Fruit fly (Drosophila melanogaster) whole organism, embryonic: ENCODE data around the gene anox.

ENCODE experiments used
- CG10959 ChIP-seq: fragments of 200-800 bp; sonication (Bioruptor generic); IDR thresholded peaks from 2 replicates; pipeline ENCODE4 v1.3.6; 2022; ENCODE audit warnings: missing biosample characterization, missing genetic modification characterization
- CG17186 ChIP-seq: fragments of 200-800 bp; sonication (Bioruptor generic); optimal IDR thresholded peaks from 3 replicates; lab custom pipeline; 2017; ENCODE audit warnings: missing biosample characterization, missing genetic modification reagents, missing genetic modification characterization
- CG34376 ChIP-seq: fragments of 200-800 bp; sonication (Bioruptor generic); optimal IDR thresholded peaks from 2 replicates; lab custom pipeline; 2018; ENCODE audit warnings: missing biosample characterization, mild to moderate bottlenecking, missing genetic modification characterization
- CG6683 ChIP-seq: fragments of 200-800 bp; sonication (Bioruptor generic); optimal IDR thresholded peaks from 2 replicates; lab custom pipeline; 2017; ENCODE audit warnings: missing biosample characterization, mild to moderate bottlenecking, missing genetic modification characterization, missing genetic modification reagents
- Hsf ChIP-seq: fragments of 200-800 bp; sonication (Bioruptor generic); optimal IDR thresholded peaks from 3 replicates; lab custom pipeline; 2016; ENCODE audit warnings: missing biosample characterization, missing genetic modification characterization
- jigr1 ChIP-seq: fragments of 200-800 bp; sonication (Bioruptor generic); IDR thresholded peaks from 3 replicates; pipeline ENCODE4 v1.3.6; 2022; ENCODE audit warnings: missing biosample characterization, missing genetic modification characterization
- p53 ChIP-seq: fragments of 200-800 bp; sonication (Bioruptor generic); optimal IDR thresholded peaks from 2 replicates; lab custom pipeline; 2016; ENCODE audit warnings: missing biosample characterization, missing genetic modification characterization
- pros ChIP-seq: fragments of 200-800 bp; sonication (Bioruptor generic); optimal IDR thresholded peaks from 3 replicates; lab custom pipeline; 2019; ENCODE audit warnings: missing biosample characterization, mild to moderate bottlenecking, missing genetic modification characterization, moderate library complexity
- sob ChIP-seq: fragments of 200-800 bp; sonication (Bioruptor generic); IDR thresholded peaks from 2 replicates; pipeline ENCODE4 v1.3.6; 2022; ENCODE audit warnings: missing biosample characterization, missing genetic modification characterization
- ttk ChIP-seq: fragments of 200-800 bp; sonication (Bioruptor generic); IDR thresholded peaks from 2 replicates; pipeline ENCODE4 v2.1.2; 2022; ENCODE audit warnings: missing biosample characterization, missing genetic modification characterization

DNA sequence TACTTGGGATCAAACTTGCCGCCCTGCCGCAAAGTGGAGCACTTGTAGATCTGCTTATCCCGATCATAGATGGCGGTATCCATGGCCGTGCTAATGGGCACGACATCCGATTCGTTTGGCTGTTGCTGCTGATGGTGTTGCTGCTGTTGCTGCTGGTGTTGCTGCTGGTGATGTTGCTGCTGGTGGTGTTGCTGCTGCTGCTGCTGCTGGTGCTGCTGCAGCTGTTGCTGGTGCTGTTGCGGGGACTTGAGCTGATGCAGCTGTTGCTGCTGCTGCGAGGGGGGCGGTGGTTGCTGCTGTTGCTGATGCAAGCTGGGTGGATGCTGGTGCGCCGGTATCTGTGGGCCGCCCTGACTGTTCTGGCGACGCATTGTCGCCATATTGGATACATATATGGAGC is 14.0 kb upstream of the anox start:
- no peak for TF ChIP-seq p53 (GFP tag; lab: Kevin White, UChicago)
- no peak for TF ChIP-seq ttk
- TF ChIP-seq CG17186 = no peak
- no peak for TF ChIP-seq CG10959 (GFP tag; lab: Robert Waterston, UW)
- no peak for TF ChIP-seq Hsf
- no peak for TF ChIP-seq sob (GFP tag; lab: Robert Waterston, UW)
- TF ChIP-seq jigr1 (GFP tag; lab: Robert Waterston, UW) = no peak
- no peak for TF ChIP-seq CG6683 (GFP tag; lab: Kevin White, UChicago)
- TF ChIP-seq pros (GFP tag; lab: Kevin White, UChicago) = no peak
- no peak for TF ChIP-seq CG34376
